Fruit fly (Drosophila melanogaster): Measurements from ENCODE around the gene gskt.

The gskt gene

dm6 chr3R:31420675-31421074 lies 48.4 kb downstream of the gskt start (continued):
- TF ChIP-seq bcd (GFP tag; optimal IDR thresholded peaks at IDR 0.05): peak; percentile 12
- TF ChIP-seq CG11247 (GFP tag; IDR thresholded peaks at IDR 0.05): 0 out of 2 replicates have a peak, but pooled peaks have one; percentile 20
- TF ChIP-seq vvl (GFP tag; IDR thresholded peaks at IDR 0.05): peak; percentile 45; the same call in 1 of the 2 replicates
- peak; percentile 43 for TF ChIP-seq NFAT (GFP tag; IDR thresholded peaks at IDR 0.05)
- TF ChIP-seq sd (tag; optimal IDR thresholded peaks at IDR 0.05): peak; percentile 99
- peak; percentile 82 for TF ChIP-seq abd-A (tag; optimal IDR thresholded peaks at IDR 0.05)
- TF ChIP-seq B-H2 (GFP tag; optimal IDR thresholded peaks at IDR 0.05): peak; percentile 58
- TF ChIP-seq insv (GFP tag; optimal IDR thresholded peaks at IDR 0.05): no peak
- TF ChIP-seq repo (GFP tag; optimal IDR thresholded peaks at IDR 0.05): no peak
- TF ChIP-seq slbo (GFP tag; IDR thresholded peaks at IDR 0.05): 0 out of 2 replicates have a peak, but pooled peaks have one; percentile 28
- no peak for TF ChIP-seq sens (GFP tag)
- no peak for TF ChIP-seq pzg (GFP tag; optimal IDR thresholded peaks at IDR 0.05)
- TF ChIP-seq odd (GFP tag; optimal IDR thresholded peaks at IDR 0.05): no peak
- TF ChIP-seq CG11456 (GFP tag; IDR thresholded peaks at IDR 0.05): 0 out of 3 replicates have a peak, but pooled peaks have one; percentile 27
- TF ChIP-seq Ets65A (GFP tag): peak; percentile 74
- peak; percentile 24 for TF ChIP-seq CG15269 (tag; optimal IDR thresholded peaks at IDR 0.05)
- no peak for TF ChIP-seq CG10267 (tag; optimal IDR thresholded peaks at IDR 0.05)
- TF ChIP-seq Fer3 (tag; optimal IDR thresholded peaks at IDR 0.05): peak; percentile 18
- peak; percentile 70 for TF ChIP-seq CG34376 (GFP tag; optimal IDR thresholded peaks at IDR 0.05)
- no peak for TF ChIP-seq CG18262 (tag; optimal IDR thresholded peaks at IDR 0.05)
- TF ChIP-seq CG9817 (tag; optimal IDR thresholded peaks at IDR 0.05): peak; percentile 7
- TF ChIP-seq CG13894 (tag; optimal IDR thresholded peaks at IDR 0.05): peak; percentile 46
- peak; percentile 7 for TF ChIP-seq CG15514 (GFP tag; optimal IDR thresholded peaks at IDR 0.05)
- TF ChIP-seq Spps (tag; optimal IDR thresholded peaks at IDR 0.05): no peak

DNA sequence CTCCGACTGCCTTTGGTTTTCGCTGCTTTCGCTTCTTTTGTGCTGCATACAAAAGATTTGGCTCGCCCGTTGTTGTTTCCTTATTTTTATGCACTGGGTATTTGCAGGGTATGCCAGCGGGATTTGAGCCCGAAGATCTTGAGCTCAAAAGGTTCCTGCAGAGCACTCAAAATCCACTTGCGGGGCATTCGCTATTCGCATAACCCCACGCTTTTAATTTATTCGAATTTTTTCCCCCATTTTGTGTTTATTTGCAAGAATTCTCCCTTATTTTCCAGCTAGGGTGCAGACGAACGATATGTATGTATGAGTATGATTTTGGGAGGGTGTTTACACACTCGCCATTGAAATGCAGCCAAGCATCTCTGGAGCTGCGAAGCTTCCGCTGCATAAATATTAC lies 49.8 kb downstream of the gskt start:
- TF ChIP-seq dpn (GFP tag; optimal IDR thresholded peaks at IDR 0.05) (no peak), D19B (GFP tag; optimal IDR thresholded peaks at IDR 0.05) (peak; percentile 15), Dbx (GFP tag; IDR thresholded peaks at IDR 0.05) (0 out of 3 replicates have a peak, but pooled peaks have one; percentile 9)
